Fruit fly (Drosophila melanogaster): Measurements from ENCODE around the gene Nelf-A.

The Nelf-A gene

dm6 chr3R:21188540-21189276 is 34.8 kb upstream of the Nelf-A start (continued):
- TF ChIP-seq CG1024 (GFP tag; IDR thresholded peaks at IDR 0.05) = no peak
- peak; percentile 96 for TF ChIP-seq CG5180 (GFP tag; optimal IDR thresholded peaks at IDR 0.05)
- no peak for TF ChIP-seq fd102C (GFP tag; optimal IDR thresholded peaks at IDR 0.05)
- peak; percentile 37 for TF ChIP-seq grau (tag; optimal IDR thresholded peaks at IDR 0.05)
- peak; percentile 45; the same call in 1 of the 2 replicates for TF ChIP-seq Atf6 (GFP tag; IDR thresholded peaks at IDR 0.05)
- no peak for TF ChIP-seq CG18764 (GFP tag; optimal IDR thresholded peaks at IDR 0.05)
- peak; percentile 12 for TF ChIP-seq zfh2 (GFP tag; optimal IDR thresholded peaks at IDR 0.05)
- peak; percentile 31 for TF ChIP-seq CG3281 (GFP tag; optimal IDR thresholded peaks at IDR 0.05)
- TF ChIP-seq B-H1 (GFP tag; IDR thresholded peaks at IDR 0.05) = no peak
- TF ChIP-seq CG6854 (GFP tag; optimal IDR thresholded peaks at IDR 0.05) = peak; percentile 5
- TF ChIP-seq slbo (GFP tag; IDR thresholded peaks at IDR 0.05) = 0 out of 2 replicates have a peak, but pooled peaks have one; percentile 3
- peak; percentile 29 for TF ChIP-seq NfI (GFP tag; optimal IDR thresholded peaks at IDR 0.05)
- TF ChIP-seq psq (GFP tag; optimal IDR thresholded peaks at IDR 0.05) = peak; percentile 51
- 0 out of 3 replicates have a peak, but pooled peaks have one; percentile 59 for TF ChIP-seq CG11456 (GFP tag; IDR thresholded peaks at IDR 0.05)
- no peak for TF ChIP-seq tin (GFP tag; optimal IDR thresholded peaks at IDR 0.05)
- TF ChIP-seq CG4328 (GFP tag; optimal IDR thresholded peaks at IDR 0.05) = peak; percentile 37
- TF ChIP-seq fd3F (GFP tag; optimal IDR thresholded peaks at IDR 0.05) = no peak
- TF ChIP-seq lab (GFP tag; optimal IDR thresholded peaks at IDR 0.05) = peak; percentile 80
- peak; percentile 4 for TF ChIP-seq Dp (GFP tag; optimal IDR thresholded peaks at IDR 0.05)
- no peak for TF ChIP-seq CG43689 (GFP tag; IDR thresholded peaks at IDR 0.05)
- TF ChIP-seq CG9797 (GFP tag; optimal IDR thresholded peaks at IDR 0.05) = no peak
- TF ChIP-seq bab2 (GFP tag; optimal IDR thresholded peaks at IDR 0.05) = no peak
- TF ChIP-seq ssp (GFP tag; IDR thresholded peaks at IDR 0.05) = no peak
- peak; percentile 39 for TF ChIP-seq chn (GFP tag; optimal IDR thresholded peaks at IDR 0.05)
- TF ChIP-seq chif (GFP tag; optimal IDR thresholded peaks at IDR 0.05) = no peak
- peak; percentile 17 for TF ChIP-seq CG17829 (tag; optimal IDR thresholded peaks at IDR 0.05)
- peak; percentile 12 for TF ChIP-seq CG17359 (tag; optimal IDR thresholded peaks at IDR 0.05)
- TF ChIP-seq CG8388 (GFP tag; optimal IDR thresholded peaks at IDR 0.05) = peak; percentile 25
- no peak for TF ChIP-seq pan (optimal IDR thresholded peaks at IDR 0.05)
- peak in 1 of 2 experiments; percentile 44 for TF ChIP-seq pan (GFP tag; optimal IDR thresholded peaks at IDR 0.05 in 1 of 2, IDR thresholded peaks at IDR 0.05 in 1 of 2)
- TF ChIP-seq pho (GFP tag; optimal IDR thresholded peaks at IDR 0.05) = no peak
- TF ChIP-seq ara (GFP tag; IDR thresholded peaks at IDR 0.05) = peak; percentile 46; the same call in 1 of the 2 replicates
- TF ChIP-seq trem (tag; optimal IDR thresholded peaks at IDR 0.05) = peak; percentile 12
- peak; percentile 92 for TF ChIP-seq kni (GFP tag; optimal IDR thresholded peaks at IDR 0.05)
- TF ChIP-seq Med (GFP tag) = peak; percentile 93
- TF ChIP-seq CG32767 (GFP tag; IDR thresholded peaks at IDR 0.05) = peak; percentile 78; the same call in 1 of the 2 replicates
- TF ChIP-seq Poxn (GFP tag; IDR thresholded peaks at IDR 0.05) = no peak
- TF ChIP-seq gcm2 (GFP tag; optimal IDR thresholded peaks at IDR 0.05) = peak; percentile 10
- TF ChIP-seq ftz-f1 (GFP tag; optimal IDR thresholded peaks at IDR 0.05) = peak; percentile 70
- no peak for TF ChIP-seq Bteb2 (GFP tag; optimal IDR thresholded peaks at IDR 0.05)
- TF ChIP-seq rib (GFP tag; IDR thresholded peaks at IDR 0.05) = peak; percentile 60; the same call in 1 of the 2 replicates
- TF ChIP-seq bcd (GFP tag; optimal IDR thresholded peaks at IDR 0.05) = no peak
- TF ChIP-seq Pdp1 (GFP tag; optimal IDR thresholded peaks at IDR 0.05) = peak in 1 of 2 experiments; percentile 52
- TF ChIP-seq Drgx (GFP tag; IDR thresholded peaks at IDR 0.05) = peak; percentile 32; the same call in 1 of the 2 replicates
- TF ChIP-seq Abd-B (GFP tag; optimal IDR thresholded peaks at IDR 0.05) = no peak
- TF ChIP-seq sima (GFP tag; optimal IDR thresholded peaks at IDR 0.05) = no peak
- no peak for TF ChIP-seq Dfd (GFP tag; optimal IDR thresholded peaks at IDR 0.05)
- TF ChIP-seq wek (GFP tag; optimal IDR thresholded peaks at IDR 0.05) = peak; percentile 36
- no peak for TF ChIP-seq CG7786 (GFP tag; optimal IDR thresholded peaks at IDR 0.05)
- peak; percentile 26 for TF ChIP-seq Dek (tag; optimal IDR thresholded peaks at IDR 0.05)
